Fruit fly (Drosophila melanogaster): ENCODE data around the gene Trs33.

The Trs33 gene

DNA sequence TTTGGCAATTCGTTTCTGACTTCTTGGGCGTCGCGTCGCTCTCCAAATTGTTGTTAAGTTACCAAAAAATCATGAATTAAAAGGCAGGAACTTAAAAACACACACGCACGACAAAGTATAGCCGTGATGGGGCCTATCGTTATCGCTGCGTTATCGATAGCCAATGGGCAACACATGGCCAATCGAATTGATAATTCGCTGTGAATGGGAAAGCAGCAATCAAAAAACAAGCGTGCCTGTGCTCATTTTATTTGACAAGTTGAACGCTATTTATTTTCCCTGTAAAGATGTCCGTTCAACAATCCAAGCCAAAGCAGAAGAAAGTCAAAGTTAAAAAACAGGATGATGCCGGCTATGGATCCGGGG is 4.8 kb downstream of the Trs33 start, which contains the start of the genes Surf4 and CG31301 (continued):
- peak; percentile 34 for TF ChIP-seq CG12659 (GFP tag; optimal IDR thresholded peaks at IDR 0.05)
- no peak for TF ChIP-seq D19B (GFP tag; optimal IDR thresholded peaks at IDR 0.05)
- no peak for TF ChIP-seq sob (GFP tag; IDR thresholded peaks at IDR 0.05)
- no peak for TF ChIP-seq ssp (GFP tag; IDR thresholded peaks at IDR 0.05)
- peak; percentile 76 for TF ChIP-seq CG7963 (GFP tag; IDR thresholded peaks at IDR 0.05; ENCODE audit: partially characterized antibody)
- TF ChIP-seq dmrt11E (tag; optimal IDR thresholded peaks at IDR 0.05): no peak
- no peak for TF ChIP-seq so (GFP tag; IDR thresholded peaks at IDR 0.05)
- no peak for TF ChIP-seq tup (GFP tag; optimal IDR thresholded peaks at IDR 0.05)
- TF ChIP-seq CG3995 (GFP tag; optimal IDR thresholded peaks at IDR 0.05): peak; percentile 50
- TF ChIP-seq NC2α (GFP tag; optimal IDR thresholded peaks at IDR 0.05): no peak
- TF ChIP-seq Doc3 (GFP tag; IDR thresholded peaks at IDR 0.05; ENCODE audit: partially characterized antibody): peak; percentile 53; the same call in 2 of the 3 replicates
- TF ChIP-seq Bgb (GFP tag; IDR thresholded peaks at IDR 0.05; ENCODE audit: partially characterized antibody): peak; percentile 76
- TF ChIP-seq hth (optimal IDR thresholded peaks at IDR 0.05): no peak
- no peak for TF ChIP-seq NfI (GFP tag; optimal IDR thresholded peaks at IDR 0.05)
- TF ChIP-seq CG17361 (GFP tag; IDR thresholded peaks at IDR 0.05): no peak
- TF ChIP-seq Hmx (GFP tag; optimal IDR thresholded peaks at IDR 0.05): no peak
- TF ChIP-seq Dbx (GFP tag; IDR thresholded peaks at IDR 0.05): no peak
- no peak for TF ChIP-seq schlank (tag; optimal IDR thresholded peaks at IDR 0.05)
- TF ChIP-seq crp (GFP tag; optimal IDR thresholded peaks at IDR 0.05): peak in 1 of 2 experiments; percentile 52
- no peak for TF ChIP-seq CG17328 (GFP tag; IDR thresholded peaks at IDR 0.05)
- peak; percentile 29 for TF ChIP-seq trem (tag; optimal IDR thresholded peaks at IDR 0.05)
- TF ChIP-seq CG11723 (GFP tag; optimal IDR thresholded peaks at IDR 0.05): no peak
- no peak for TF ChIP-seq CG10321 (GFP tag; IDR thresholded peaks at IDR 0.05)
- no peak for TF ChIP-seq Aef1 (GFP tag; IDR thresholded peaks at IDR 0.05)
- TF ChIP-seq CG8281 (tag; optimal IDR thresholded peaks at IDR 0.05): no peak
- no peak for TF ChIP-seq Dek (tag; optimal IDR thresholded peaks at IDR 0.05)
- no peak for TF ChIP-seq CG1529 (GFP tag; optimal IDR thresholded peaks at IDR 0.05)
- TF ChIP-seq Taf1 (GFP tag; IDR thresholded peaks at IDR 0.05): no peak
- no peak for TF ChIP-seq maf-S (GFP tag; optimal IDR thresholded peaks at IDR 0.05)
- peak; percentile 74 for TF ChIP-seq amos (GFP tag; IDR thresholded peaks at IDR 0.05; ENCODE audit: partially characterized antibody)
- no peak for TF ChIP-seq CG13775 (GFP tag; optimal IDR thresholded peaks at IDR 0.05)
- TF ChIP-seq Sry-δ (GFP tag; optimal IDR thresholded peaks at IDR 0.05): peak; percentile 51
- TF ChIP-seq ato (GFP tag; IDR thresholded peaks at IDR 0.05; ENCODE audit: partially characterized antibody): peak; percentile 85
- no peak for TF ChIP-seq CG14441 (GFP tag; IDR thresholded peaks at IDR 0.05)
- no peak for TF ChIP-seq nau (GFP tag; optimal IDR thresholded peaks at IDR 0.05)
- peak; percentile 26 for TF ChIP-seq twi (tag; optimal IDR thresholded peaks at IDR 0.05)
- no peak for TF ChIP-seq ara (GFP tag; IDR thresholded peaks at IDR 0.05)
- no peak for TF ChIP-seq kay (GFP tag; optimal IDR thresholded peaks at IDR 0.05)
- TF ChIP-seq btn (GFP tag; optimal IDR thresholded peaks at IDR 0.05): no peak
- TF ChIP-seq Sox100B (GFP tag; optimal IDR thresholded peaks at IDR 0.05): no peak
- TF ChIP-seq CG34422 (GFP tag; IDR thresholded peaks at IDR 0.05): peak; percentile 17; the same call in 1 of the 3 replicates
- TF ChIP-seq CG18262 (tag; optimal IDR thresholded peaks at IDR 0.05): no peak
- peak; percentile 71 for TF ChIP-seq Ets97D (GFP tag; optimal IDR thresholded peaks at IDR 0.05)
- TF ChIP-seq knrl (GFP tag; IDR thresholded peaks at IDR 0.05; ENCODE audit: partially characterized antibody): peak; percentile 51; the same call in 2 of the 3 replicates
- 0 out of 3 replicates have a peak, but pooled peaks have one; percentile 19 for TF ChIP-seq CG2199 (GFP tag; IDR thresholded peaks at IDR 0.05)
- no peak for TF ChIP-seq MTF-1 (GFP tag; optimal IDR thresholded peaks at IDR 0.05; ENCODE audit: borderline replicate concordance)
- TF ChIP-seq Usf (GFP tag; optimal IDR thresholded peaks at IDR 0.05): no peak
- TF ChIP-seq CG8478 (optimal IDR thresholded peaks at IDR 0.05): no peak
- no peak for TF ChIP-seq Blimp-1 (GFP tag; optimal IDR thresholded peaks at IDR 0.05)
- no peak for TF ChIP-seq pros (GFP tag; optimal IDR thresholded peaks at IDR 0.05)
- no peak for TF ChIP-seq salm (tag; optimal IDR thresholded peaks at IDR 0.05)

All from whole organism, embryonic.